Fruit fly (Drosophila melanogaster) whole organism, adult: ENCODE measurements around the gene Strump.

Experiments used
- CG11617 ChIP-seq: fragments of 200-800 bp; sonication (Bioruptor generic); optimal IDR thresholded peaks from 2 replicates; lab custom pipeline; 2017; ENCODE audit warnings: mild to moderate bottlenecking, missing biosample characterization, missing genetic modification reagents, missing genetic modification characterization
- CG14711 ChIP-seq: fragments of 200-800 bp; sonication (Bioruptor generic); optimal IDR thresholded peaks from 2 replicates; lab custom pipeline; 2018; ENCODE audit warnings: missing biosample characterization, mild to moderate bottlenecking, missing genetic modification characterization, moderate library complexity
- CG5204 ChIP-seq: fragments of 200-800 bp; sonication (Bioruptor generic); optimal IDR thresholded peaks from 2 replicates; lab custom pipeline; 2016; ENCODE audit warnings: missing biosample characterization, missing genetic modification characterization
- Hr96 ChIP-seq: fragments of 200-800 bp; sonication (Bioruptor generic); optimal IDR thresholded peaks from 2 replicates; lab custom pipeline; 2016; ENCODE audit warnings: missing biosample characterization, missing genetic modification characterization
- bab1 ChIP-seq: fragments of 200-800 bp; sonication (Bioruptor generic); optimal IDR thresholded peaks from 3 replicates; lab custom pipeline; 2019; ENCODE audit warnings: missing biosample characterization, mild to moderate bottlenecking, missing genetic modification characterization, moderate library complexity
- cic ChIP-seq: fragments of 200-800 bp; sonication (Bioruptor generic); optimal IDR thresholded peaks from 2 replicates; lab custom pipeline; 2017; ENCODE audit warnings: missing biosample characterization, mild to moderate bottlenecking, missing genetic modification characterization, moderate library complexity
- kay ChIP-seq: fragments of 200-800 bp; sonication (Bioruptor generic); peaks from one replicate; lab custom pipeline; 2016; ENCODE audit warnings: missing biosample characterization, missing genetic modification characterization, borderline replicate concordance
- pad ChIP-seq: fragments of 200-800 bp; sonication (Bioruptor generic); optimal IDR thresholded peaks from 3 replicates; lab custom pipeline; 2017; ENCODE audit warnings: missing biosample characterization, missing genetic modification characterization, mild to moderate bottlenecking, moderate library complexity, missing genetic modification reagents
- toe ChIP-seq: fragments of 200-800 bp; sonication (Bioruptor generic); optimal IDR thresholded peaks from 2 replicates; lab custom pipeline; 2016; ENCODE audit warnings: missing biosample characterization, missing genetic modification characterization

DNA sequence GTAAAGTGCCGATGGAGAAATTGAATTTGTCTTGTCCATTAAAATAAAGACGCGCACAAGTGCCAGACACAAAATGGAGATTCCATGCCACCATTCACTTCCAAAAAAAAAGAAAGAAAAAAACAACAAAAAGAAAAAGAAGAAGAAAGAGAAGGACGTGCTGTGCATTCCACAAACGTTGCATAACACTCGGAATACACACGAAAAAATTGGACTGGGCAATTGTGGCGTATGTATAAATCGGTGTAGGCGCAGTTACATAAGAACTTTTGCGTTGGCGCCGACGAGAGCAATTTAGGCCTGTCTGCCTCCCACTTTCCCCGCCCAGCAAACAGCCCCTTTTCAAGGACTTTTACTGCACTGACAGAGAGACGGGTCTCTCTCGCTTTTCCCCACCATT lies 25.5 kb downstream of the Strump start:
- TF ChIP-seq Hr96 (GFP tag; lab: Kevin White, UChicago), result no peak
- no peak for TF ChIP-seq CG14711 (tag; lab: Kevin White, UChicago)
- TF ChIP-seq pad (GFP tag; lab: Kevin White, UChicago), result no peak
- TF ChIP-seq kay (GFP tag; lab: Kevin White, UChicago), result no peak
- TF ChIP-seq bab1 (GFP tag; lab: Kevin White, UChicago), result no peak
- TF ChIP-seq toe (GFP tag; lab: Kevin White, UChicago), result no peak
- no peak for TF ChIP-seq CG5204
- TF ChIP-seq cic, result no peak
- no peak for TF ChIP-seq CG11617 (GFP tag; lab: Kevin White, UChicago)
